Fruit fly (Drosophila melanogaster): ENCODE data around the gene tilB.

The tilB gene

dm6 chrX:22443518-22443917 is 6.0 kb upstream of the tilB start (continued):
- TF ChIP-seq bowl (GFP tag; IDR thresholded peaks at IDR 0.05) = no peak
- no peak for TF ChIP-seq Nf-YB (GFP tag; optimal IDR thresholded peaks at IDR 0.05)
- TF ChIP-seq CG1602 (GFP tag; optimal IDR thresholded peaks at IDR 0.05) = no peak
- no peak for TF ChIP-seq ci (GFP tag; IDR thresholded peaks at IDR 0.05)
- TF ChIP-seq YL-1 (GFP tag; optimal IDR thresholded peaks at IDR 0.05) = no peak
- TF ChIP-seq crp (GFP tag; optimal IDR thresholded peaks at IDR 0.05) = peak in 1 of 2 experiments; percentile 75
- no peak for TF ChIP-seq Stat92E (GFP tag; optimal IDR thresholded peaks at IDR 0.05)
- peak; percentile 37; the same call in 2 of the 3 replicates for TF ChIP-seq zen2 (GFP tag; IDR thresholded peaks at IDR 0.05; ENCODE audit: partially characterized antibody)
- no peak for TF ChIP-seq HmgD (GFP tag; optimal IDR thresholded peaks at IDR 0.05)
- no peak for TF ChIP-seq onecut (GFP tag; IDR thresholded peaks at IDR 0.05)
- peak; percentile 28; the same call in 1 of the 3 replicates for TF ChIP-seq CG16813 (GFP tag; IDR thresholded peaks at IDR 0.05; ENCODE audit: partially characterized antibody)
- no peak for TF ChIP-seq h (optimal IDR thresholded peaks at IDR 0.05)
- peak; percentile 33 for TF ChIP-seq CG12391 (tag; optimal IDR thresholded peaks at IDR 0.05)
- TF ChIP-seq psq (GFP tag; optimal IDR thresholded peaks at IDR 0.05) = no peak
- TF ChIP-seq CG4820 (GFP tag; optimal IDR thresholded peaks at IDR 0.05) = no peak
- TF ChIP-seq Fer1 (GFP tag; optimal IDR thresholded peaks at IDR 0.05) = no peak
- TF ChIP-seq pb (GFP tag; optimal IDR thresholded peaks at IDR 0.05) = no peak
- TF ChIP-seq Sry-δ (GFP tag; optimal IDR thresholded peaks at IDR 0.05) = peak; percentile 66
- no peak for TF ChIP-seq Dp (GFP tag; optimal IDR thresholded peaks at IDR 0.05)
- TF ChIP-seq zen (tag; optimal IDR thresholded peaks at IDR 0.05) = peak; percentile 6
- no peak for TF ChIP-seq tap (tag; optimal IDR thresholded peaks at IDR 0.05)
- no peak for TF ChIP-seq CG9609 (GFP tag; optimal IDR thresholded peaks at IDR 0.05)
- no peak for TF ChIP-seq CG5953 (GFP tag; IDR thresholded peaks at IDR 0.05)
- peak; percentile 43 for TF ChIP-seq CG2116 (GFP tag; optimal IDR thresholded peaks at IDR 0.05)
- no peak for TF ChIP-seq Bteb2 (GFP tag; optimal IDR thresholded peaks at IDR 0.05)
- TF ChIP-seq CG14441 (GFP tag; IDR thresholded peaks at IDR 0.05) = no peak
- 0 out of 3 replicates have a peak, but pooled peaks have one; percentile 22 for TF ChIP-seq CG6791 (GFP tag; IDR thresholded peaks at IDR 0.05; ENCODE audit: partially characterized antibody)
- TF ChIP-seq CG11398 (GFP tag; optimal IDR thresholded peaks at IDR 0.05) = no peak
- no peak for TF ChIP-seq esg (GFP tag; conservative IDR thresholded peaks at IDR 0.05)
- peak; percentile 30; the same call in 1 of the 2 replicates for TF ChIP-seq amos (GFP tag; IDR thresholded peaks at IDR 0.05; ENCODE audit: partially characterized antibody)
- no peak for TF ChIP-seq sd (tag; optimal IDR thresholded peaks at IDR 0.05)
- no peak for TF ChIP-seq tio (GFP tag; optimal IDR thresholded peaks at IDR 0.05)
- no peak for TF ChIP-seq CG9876 (GFP tag; optimal IDR thresholded peaks at IDR 0.05)
- TF ChIP-seq zfh1 (GFP tag; IDR thresholded peaks at IDR 0.05) = no peak
- no peak for TF ChIP-seq Asciz (GFP tag; optimal IDR thresholded peaks at IDR 0.05)
- no peak for TF ChIP-seq jumu (GFP tag; optimal IDR thresholded peaks at IDR 0.05)
- no peak for TF ChIP-seq prd (optimal IDR thresholded peaks at IDR 0.05)
- TF ChIP-seq prd (GFP tag; IDR thresholded peaks at IDR 0.05) = no peak
- no peak for TF ChIP-seq CG10209 (GFP tag; optimal IDR thresholded peaks at IDR 0.05)
- TF ChIP-seq CG33557 (GFP tag; optimal IDR thresholded peaks at IDR 0.05) = no peak
- TF ChIP-seq CTCF (GFP tag; optimal IDR thresholded peaks at IDR 0.05) = no peak
- TF ChIP-seq Spps (tag; optimal IDR thresholded peaks at IDR 0.05) = no peak
- no peak for TF ChIP-seq mld (GFP tag; IDR thresholded peaks at IDR 0.05; ENCODE audit: partially characterized antibody)
- TF ChIP-seq cas (GFP tag; IDR thresholded peaks at IDR 0.05) = no peak
- TF ChIP-seq CG30020 (tag; optimal IDR thresholded peaks at IDR 0.05) = peak; percentile 86
- no peak for TF ChIP-seq Xrp1 (GFP tag; IDR thresholded peaks at IDR 0.05)
- TF ChIP-seq GATAe (GFP tag; conservative IDR thresholded peaks at IDR 0.05) = no peak
- TF ChIP-seq CG6175 (GFP tag; IDR thresholded peaks at IDR 0.05) = no peak
- TF ChIP-seq aop (GFP tag; IDR thresholded peaks at IDR 0.05) = no peak
- TF ChIP-seq CG6272 (GFP tag; IDR thresholded peaks at IDR 0.05) = no peak
- TF ChIP-seq CG1024 (GFP tag; IDR thresholded peaks at IDR 0.05) = peak; percentile 48
- TF ChIP-seq CG10366 (GFP tag; IDR thresholded peaks at IDR 0.05) = no peak
- TF ChIP-seq CG15073 (GFP tag; optimal IDR thresholded peaks at IDR 0.05) = no peak
